Fruit fly (Drosophila melanogaster): ENCODE measurements around the gene T48.
A peak's percentile ranks its signal among the peaks of the same experiment; 100 is the strongest.

Gene T48

DNA sequence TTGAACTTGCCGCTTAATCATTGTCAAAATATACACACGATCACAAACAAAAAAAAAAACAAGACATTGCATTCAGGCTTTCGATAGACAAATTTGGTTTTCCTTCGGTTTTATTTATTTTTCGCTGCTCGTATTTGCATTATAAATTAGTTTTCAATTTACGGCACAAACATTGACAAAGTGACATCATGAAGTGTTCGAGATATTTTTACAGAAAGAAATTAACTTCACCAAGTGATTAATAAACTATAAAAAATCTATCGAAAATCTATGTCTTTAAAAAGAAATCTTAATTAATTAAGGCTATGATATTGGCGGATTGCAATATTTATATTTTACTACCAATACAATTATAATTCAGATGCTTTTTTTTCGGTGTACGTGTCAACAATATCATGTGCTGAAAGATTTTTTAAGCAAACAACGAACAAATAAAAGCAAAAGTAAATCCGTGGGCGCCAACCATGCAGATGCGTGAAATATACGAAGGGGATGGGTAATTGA lies 42.3 kb downstream of the T48 start:
- peak; percentile 40 for TF ChIP-seq ey (GFP tag; optimal IDR thresholded peaks at IDR 0.05)
- TF ChIP-seq Vsx2 (GFP tag; optimal IDR thresholded peaks at IDR 0.05; ENCODE audit: partially characterized antibody): no peak
- peak; percentile 52 for TF ChIP-seq HLH106 (tag; optimal IDR thresholded peaks at IDR 0.05)
- TF ChIP-seq fru (GFP tag; optimal IDR thresholded peaks at IDR 0.05): peak; percentile 59
- TF ChIP-seq usp (GFP tag; optimal IDR thresholded peaks at IDR 0.05): no peak
- peak; percentile 64 for TF ChIP-seq h (GFP tag; optimal IDR thresholded peaks at IDR 0.05)
- TF ChIP-seq Hr83 (GFP tag; optimal IDR thresholded peaks at IDR 0.05; ENCODE audit: poor library complexity, severe bottlenecking): no peak
- no peak for TF ChIP-seq Dif (GFP tag; optimal IDR thresholded peaks at IDR 0.05; ENCODE audit: partially characterized antibody)
- no peak for TF ChIP-seq sv (GFP tag; optimal IDR thresholded peaks at IDR 0.05)
- no peak for TF ChIP-seq N (GFP tag; optimal IDR thresholded peaks at IDR 0.05)
- peak; percentile 22 for TF ChIP-seq CG9705 (GFP tag; optimal IDR thresholded peaks at IDR 0.05)
- TF ChIP-seq jim (GFP tag; optimal IDR thresholded peaks at IDR 0.05): no peak
- no peak for TF ChIP-seq GATAd (GFP tag; optimal IDR thresholded peaks at IDR 0.05)
- no peak for TF ChIP-seq sage (GFP tag; optimal IDR thresholded peaks at IDR 0.05)
- TF ChIP-seq Abd-B (GFP tag; optimal IDR thresholded peaks at IDR 0.05): no peak
- TF ChIP-seq Sp1 (GFP tag; optimal IDR thresholded peaks at IDR 0.05): peak; percentile 25
- TF ChIP-seq dsf (GFP tag; optimal IDR thresholded peaks at IDR 0.05; ENCODE audit: borderline replicate concordance): no peak
- TF ChIP-seq psq (GFP tag; optimal IDR thresholded peaks at IDR 0.05): peak; percentile 3
- no peak for TF ChIP-seq brk (GFP tag; optimal IDR thresholded peaks at IDR 0.05)
- TF ChIP-seq woc (GFP tag; optimal IDR thresholded peaks at IDR 0.05): peak; percentile 31
- TF ChIP-seq Jra (GFP tag; optimal IDR thresholded peaks at IDR 0.05): no peak
- TF ChIP-seq Dfd (GFP tag; optimal IDR thresholded peaks at IDR 0.05): no peak
- no peak for TF ChIP-seq pan (optimal IDR thresholded peaks at IDR 0.05)
- TF ChIP-seq Myc (optimal IDR thresholded peaks at IDR 0.05): no peak
- TF ChIP-seq Hnf4 (GFP tag; optimal IDR thresholded peaks at IDR 0.05): peak; percentile 47
- TF ChIP-seq Hr78 (GFP tag; optimal IDR thresholded peaks at IDR 0.05): no peak
- TF ChIP-seq br (GFP tag; optimal IDR thresholded peaks at IDR 0.05): peak; percentile 54
- peak in 1 of 2 experiments; percentile 52 for TF ChIP-seq foxo (GFP tag; optimal IDR thresholded peaks at IDR 0.05)
- TF ChIP-seq CrebA (GFP tag; optimal IDR thresholded peaks at IDR 0.05; ENCODE audit: borderline replicate concordance): no peak
- no peak for TF ChIP-seq Mio (GFP tag; optimal IDR thresholded peaks at IDR 0.05)
- no peak for TF ChIP-seq Rel (GFP tag; optimal IDR thresholded peaks at IDR 0.05)
- no peak for TF ChIP-seq Rel (tag; optimal IDR thresholded peaks at IDR 0.05)
- no peak for TF ChIP-seq dl (GFP tag; optimal IDR thresholded peaks at IDR 0.05; ENCODE audit: insufficient read depth in 1 of 2, partially characterized antibody in 2 of 2)
- peak; percentile 18 for TF ChIP-seq OdsH (GFP tag; optimal IDR thresholded peaks at IDR 0.05)
- no peak for TF ChIP-seq tai (GFP tag; optimal IDR thresholded peaks at IDR 0.05)
- peak; percentile 53 for TF ChIP-seq rgr (GFP tag; optimal IDR thresholded peaks at IDR 0.05)
- no peak for TF ChIP-seq lola (GFP tag; optimal IDR thresholded peaks at IDR 0.05)
- TF ChIP-seq dmrt93B (GFP tag; optimal IDR thresholded peaks at IDR 0.05): peak; percentile 56
- peak; percentile 27 for TF ChIP-seq CG32264 (GFP tag; optimal IDR thresholded peaks at IDR 0.05)

DNA sequence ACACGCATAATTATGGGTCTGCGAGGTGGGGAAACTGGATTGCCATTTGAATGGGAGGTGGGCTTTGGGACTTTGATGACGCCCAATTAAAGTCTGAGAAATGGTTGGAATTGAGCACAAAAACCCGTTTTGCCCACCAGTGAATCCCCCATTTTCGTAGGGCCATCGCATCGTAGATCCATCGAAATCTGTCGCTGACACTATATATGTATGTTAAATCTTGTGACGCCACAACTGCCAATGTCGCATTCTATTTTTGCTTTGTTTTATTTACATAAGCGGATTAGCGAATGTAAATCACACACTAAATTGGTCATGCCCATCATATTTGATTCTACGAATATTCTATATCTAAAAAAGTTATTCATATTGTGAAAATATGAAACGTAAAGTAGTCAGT lies 44.9 kb downstream of the T48 start:
- no peak for TF ChIP-seq Hr78 (GFP tag; optimal IDR thresholded peaks at IDR 0.05)
- TF ChIP-seq dmrt93B (GFP tag; optimal IDR thresholded peaks at IDR 0.05): no peak

DNA sequence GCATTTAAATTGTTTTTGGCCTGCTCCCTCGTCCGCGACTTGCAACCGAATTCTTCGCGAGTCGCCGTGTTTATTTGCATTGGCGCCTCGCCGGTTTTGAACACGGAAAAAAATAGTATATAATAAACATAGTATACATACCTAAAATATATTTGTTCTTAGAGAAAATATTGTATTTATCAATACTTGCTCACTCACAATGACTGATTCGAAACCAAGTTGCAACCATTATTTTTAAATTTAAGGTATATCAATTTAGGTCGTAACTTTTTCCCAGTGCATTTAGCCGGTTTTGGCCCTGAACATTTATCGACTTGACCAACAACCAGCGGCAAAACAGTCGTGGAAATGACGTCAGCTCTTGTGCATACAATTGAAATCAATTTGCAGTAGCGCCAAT lies 46.9 kb downstream of the T48 start:
- TF ChIP-seq psq (GFP tag; optimal IDR thresholded peaks at IDR 0.05) (peak; percentile 88), Jra (GFP tag; optimal IDR thresholded peaks at IDR 0.05) (peak; percentile 38), dmrt93B (GFP tag; optimal IDR thresholded peaks at IDR 0.05) (peak; percentile 74), jim (GFP tag; optimal IDR thresholded peaks at IDR 0.05) (no peak), br (GFP tag; optimal IDR thresholded peaks at IDR 0.05) (peak; percentile 81), Dif (GFP tag; optimal IDR thresholded peaks at IDR 0.05; ENCODE audit: partially characterized antibody) (no peak), dl (GFP tag; optimal IDR thresholded peaks at IDR 0.05; ENCODE audit: insufficient read depth in 1 of 2, partially characterized antibody in 2 of 2) (no peak), Sp1 (GFP tag; optimal IDR thresholded peaks at IDR 0.05) (peak; percentile 96), foxo (GFP tag; optimal IDR thresholded peaks at IDR 0.05) (peak in 1 of 2 experiments; percentile 74), usp (GFP tag; optimal IDR thresholded peaks at IDR 0.05) (no peak), Rel (GFP tag; optimal IDR thresholded peaks at IDR 0.05) (peak; percentile 74), Rel (tag; optimal IDR thresholded peaks at IDR 0.05) (peak; percentile 62), Vsx2 (GFP tag; optimal IDR thresholded peaks at IDR 0.05; ENCODE audit: partially characterized antibody) (no peak), Mio (GFP tag; optimal IDR thresholded peaks at IDR 0.05) (no peak), CG32264 (GFP tag; optimal IDR thresholded peaks at IDR 0.05) (peak; percentile 56), ey (GFP tag; optimal IDR thresholded peaks at IDR 0.05) (peak; percentile 84), pan (optimal IDR thresholded peaks at IDR 0.05) (no peak), Abd-B (GFP tag; optimal IDR thresholded peaks at IDR 0.05) (no peak), rgr (GFP tag; optimal IDR thresholded peaks at IDR 0.05) (peak; percentile 95), tai (GFP tag; optimal IDR thresholded peaks at IDR 0.05) (peak; percentile 79), Hr78 (GFP tag; optimal IDR thresholded peaks at IDR 0.05) (no peak), sv (GFP tag; optimal IDR thresholded peaks at IDR 0.05) (no peak), Hnf4 (GFP tag; optimal IDR thresholded peaks at IDR 0.05) (peak; percentile 77), CrebA (GFP tag; optimal IDR thresholded peaks at IDR 0.05; ENCODE audit: borderline replicate concordance) (no peak), woc (GFP tag; optimal IDR thresholded peaks at IDR 0.05) (peak; percentile 53), GATAd (GFP tag; optimal IDR thresholded peaks at IDR 0.05) (no peak), Hr83 (GFP tag; optimal IDR thresholded peaks at IDR 0.05; ENCODE audit: poor library complexity, severe bottlenecking) (peak; percentile 14), Dfd (GFP tag; optimal IDR thresholded peaks at IDR 0.05) (no peak), brk (GFP tag; optimal IDR thresholded peaks at IDR 0.05) (peak; percentile 88), Myc (optimal IDR thresholded peaks at IDR 0.05) (no peak), sage (GFP tag; optimal IDR thresholded peaks at IDR 0.05) (peak; percentile 77), OdsH (GFP tag; optimal IDR thresholded peaks at IDR 0.05) (peak; percentile 94), CG9705 (GFP tag; optimal IDR thresholded peaks at IDR 0.05) (peak; percentile 77), N (GFP tag; optimal IDR thresholded peaks at IDR 0.05) (no peak), HLH106 (tag; optimal IDR thresholded peaks at IDR 0.05) (peak; percentile 82), dsf (GFP tag; optimal IDR thresholded peaks at IDR 0.05; ENCODE audit: borderline replicate concordance) (peak; percentile 42), fru (GFP tag; optimal IDR thresholded peaks at IDR 0.05) (peak; percentile 76), lola (GFP tag; optimal IDR thresholded peaks at IDR 0.05) (no peak), h (GFP tag; optimal IDR thresholded peaks at IDR 0.05) (peak; percentile 86)

All from whole organism, wandering third instar larva.